Fruit fly (Drosophila melanogaster): ENCODE data around the gene CG31106.

Gene CG31106

DNA sequence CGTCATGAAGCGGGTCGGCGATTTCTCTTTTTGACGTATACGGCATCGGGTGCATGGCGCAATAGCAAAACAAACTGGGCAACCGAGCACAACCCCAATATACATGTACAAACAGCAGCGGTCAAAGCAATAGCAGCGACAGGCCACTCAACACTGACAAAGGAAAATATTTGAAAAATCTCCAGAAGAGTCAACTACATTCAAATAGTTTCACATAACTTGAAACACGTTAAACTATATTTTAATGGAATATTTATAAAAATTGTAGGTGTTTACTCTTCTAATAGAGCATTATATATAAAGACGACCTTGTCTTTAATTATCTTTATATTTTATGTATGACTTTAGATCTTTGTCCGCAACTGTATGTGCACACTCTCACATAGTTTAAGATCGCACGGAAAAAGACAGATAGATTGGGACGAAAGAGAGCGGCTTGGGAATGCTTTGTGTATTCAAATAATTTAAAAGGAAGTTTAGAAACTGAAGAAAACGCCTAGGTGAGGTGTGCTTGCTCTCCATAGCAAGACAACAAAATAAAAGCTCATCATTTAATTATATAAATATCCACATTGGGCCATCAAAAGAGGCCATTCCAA lies 8.6 kb upstream of the CG31106 start (continued):
- TF ChIP-seq mld (GFP tag; IDR thresholded peaks at IDR 0.05; ENCODE audit: partially characterized antibody) (no peak), sna (GFP tag; IDR thresholded peaks at IDR 0.05; ENCODE audit: partially characterized antibody) (no peak), CG2120 (GFP tag; optimal IDR thresholded peaks at IDR 0.05) (peak; percentile 55), Pdp1 (GFP tag; optimal IDR thresholded peaks at IDR 0.05) (peak; percentile 24 to 47), Atf3 (GFP tag; optimal IDR thresholded peaks at IDR 0.05) (no peak), twi (tag; optimal IDR thresholded peaks at IDR 0.05) (peak; percentile 35), CG4730 (GFP tag; IDR thresholded peaks at IDR 0.05) (peak; percentile 32; the same call in 1 of the 2 replicates), luna (GFP tag; optimal IDR thresholded peaks at IDR 0.05) (no peak), CG10543 (GFP tag; optimal IDR thresholded peaks at IDR 0.05) (peak; percentile 18), CG12299 (tag; optimal IDR thresholded peaks at IDR 0.05) (peak; percentile 54), CG15601 (tag; optimal IDR thresholded peaks at IDR 0.05) (peak; percentile 73), CG15269 (tag; optimal IDR thresholded peaks at IDR 0.05) (peak; percentile 87), ap (GFP tag; IDR thresholded peaks at IDR 0.05) (peak; percentile 21; the same call in 1 of the 2 replicates), corto (GFP tag; optimal IDR thresholded peaks at IDR 0.05) (no peak), GATAe (GFP tag; conservative IDR thresholded peaks at IDR 0.05) (no peak), CG6175 (GFP tag; IDR thresholded peaks at IDR 0.05) (no peak), C15 (GFP tag; IDR thresholded peaks at IDR 0.05) (no peak), Mrtf (GFP tag; IDR thresholded peaks at IDR 0.05) (peak; percentile 63; the same call in 1 of the 3 replicates), sima (GFP tag; optimal IDR thresholded peaks at IDR 0.05) (no peak), Asciz (GFP tag; optimal IDR thresholded peaks at IDR 0.05) (peak; percentile 72), kay (GFP tag; optimal IDR thresholded peaks at IDR 0.05) (peak; percentile 10), CG2875 (GFP tag; optimal IDR thresholded peaks at IDR 0.05) (peak; percentile 77), Nf-YA (GFP tag; IDR thresholded peaks at IDR 0.05) (peak; percentile 39; the same call in 1 of the 2 replicates), org-1 (GFP tag; optimal IDR thresholded peaks at IDR 0.05) (peak; percentile 53), CG10431 (GFP tag; optimal IDR thresholded peaks at IDR 0.05) (peak; percentile 41), al (GFP tag; IDR thresholded peaks at IDR 0.05) (peak; percentile 33; the same call in 1 of the 2 replicates), mirr (GFP tag; optimal IDR thresholded peaks at IDR 0.05) (no peak), CG12769 (tag; optimal IDR thresholded peaks at IDR 0.05) (peak; percentile 27), CG12744 (GFP tag; optimal IDR thresholded peaks at IDR 0.05) (peak; percentile 30), CG3281 (GFP tag; optimal IDR thresholded peaks at IDR 0.05) (peak; percentile 75), ERR (GFP tag; optimal IDR thresholded peaks at IDR 0.05) (no peak), oc (tag; optimal IDR thresholded peaks at IDR 0.05) (peak; percentile 75), CG30403 (GFP tag; optimal IDR thresholded peaks at IDR 0.05) (peak; percentile 78), prd (optimal IDR thresholded peaks at IDR 0.05) (no peak), prd (GFP tag; IDR thresholded peaks at IDR 0.05) (peak; percentile 79), nom (GFP tag; optimal IDR thresholded peaks at IDR 0.05) (peak; percentile 67), gce (GFP tag; IDR thresholded peaks at IDR 0.05) (peak; percentile 60; the same call in 1 of the 3 replicates), ken (GFP tag; IDR thresholded peaks at IDR 0.05) (peak; percentile 66; the same call in 2 of the 3 replicates), pfk (GFP tag; optimal IDR thresholded peaks at IDR 0.05) (no peak), sim (GFP tag; IDR thresholded peaks at IDR 0.05) (peak; percentile 62), E2f1 (GFP tag; IDR thresholded peaks at IDR 0.05) (peak; percentile 53), CG31441 (GFP tag; IDR thresholded peaks at IDR 0.05) (peak; percentile 86), Hmr (GFP tag; optimal IDR thresholded peaks at IDR 0.05) (peak; percentile 74), CG2116 (GFP tag; optimal IDR thresholded peaks at IDR 0.05) (peak; percentile 11), Mes4 (GFP tag; optimal IDR thresholded peaks at IDR 0.05) (peak; percentile 36), HLHmδ (GFP tag; optimal IDR thresholded peaks at IDR 0.05) (no peak), Sry-β (GFP tag; optimal IDR thresholded peaks at IDR 0.05) (no peak), ash1 (GFP tag; optimal IDR thresholded peaks at IDR 0.05) (no peak), CG1233 (GFP tag; optimal IDR thresholded peaks at IDR 0.05) (peak; percentile 69), phol (tag; optimal IDR thresholded peaks at IDR 0.05) (peak; percentile 82)

All from whole organism, embryonic.